Fruit fly (Drosophila melanogaster) whole organism, embryonic: Measurements from ENCODE around the gene CG11843.
A peak's percentile ranks its signal among the peaks of the same experiment; 100 is the strongest.

Source experiments
- Awh ChIP-seq: fragments of 200-800 bp; sonication (Bioruptor generic); IDR thresholded peaks from 2 replicates; pipeline ENCODE4, ENCODE4 v1.3.6; 2022; ENCODE audit warnings: missing biosample characterization, missing genetic modification characterization
- CG10321 ChIP-seq: fragments of 200-800 bp; sonication (Bioruptor generic); IDR thresholded peaks from 2 replicates; pipeline ENCODE4 v1.3.6; 2022; ENCODE audit warnings: missing biosample characterization, missing genetic modification characterization
- CG12942 ChIP-seq: fragments of 200-800 bp; sonication (Bioruptor generic); optimal IDR thresholded peaks from 3 replicates; lab custom pipeline; 2016; ENCODE audit warnings: missing biosample characterization, missing genetic modification characterization
- CG13287 ChIP-seq: fragments of 200-800 bp; sonication (Bioruptor generic); IDR thresholded peaks from 2 replicates; pipeline ENCODE4 v1.3.6; 2022; ENCODE audit warnings: missing biosample characterization, missing genetic modification characterization; ENCODE audit not compliant: partially characterized antibody
- CG15479 ChIP-seq: fragments of 200-800 bp; sonication (Bioruptor generic); optimal IDR thresholded peaks from 3 replicates; lab custom pipeline; 2019; ENCODE audit warnings: missing biosample characterization, mild to moderate bottlenecking, missing genetic modification characterization, moderate library complexity
- CG17385 ChIP-seq: fragments of 200-800 bp; sonication (Bioruptor generic); optimal IDR thresholded peaks from 3 replicates; lab custom pipeline; 2018; ENCODE audit warnings: missing biosample characterization, mild to moderate bottlenecking, missing genetic modification characterization
- CG17912 ChIP-seq: fragments of 200-800 bp; sonication (Bioruptor generic); optimal IDR thresholded peaks from 2 replicates; lab custom pipeline; 2018; ENCODE audit warnings: missing biosample characterization, mild to moderate bottlenecking, missing genetic modification characterization
- CG1832 ChIP-seq: fragments of 200-800 bp; sonication (Bioruptor generic); optimal IDR thresholded peaks from 2 replicates; lab custom pipeline; 2017; ENCODE audit warnings: missing biosample characterization, mild to moderate bottlenecking, missing genetic modification characterization, inconsistent platforms
- CG32767 ChIP-seq: fragments of 200-800 bp; sonication (Bioruptor generic); IDR thresholded peaks from 2 replicates; pipeline ENCODE4 v1.3.6; 2022; ENCODE audit warnings: missing biosample characterization, missing genetic modification characterization
- CG5180 ChIP-seq: fragments of 200-800 bp; sonication (Bioruptor generic); optimal IDR thresholded peaks from 3 replicates; lab custom pipeline; 2017; ENCODE audit warnings: missing biosample characterization, missing genetic modification characterization, mild to moderate bottlenecking, moderate library complexity, missing genetic modification reagents
- CG7987 ChIP-seq: fragments of 200-800 bp; sonication (Bioruptor generic); optimal IDR thresholded peaks from 2 replicates; lab custom pipeline; 2018; ENCODE audit warnings: missing biosample characterization, mild to moderate bottlenecking, missing genetic modification characterization, moderate library complexity
- D ChIP-seq, 2 experiments: fragments of 200-800 bp in 1 of 2; fragments of >200 bp in 1 of 2; sonication (Bioruptor generic) in 1 of 2; optimal IDR thresholded peaks; 2 replicates in 1 of 2; 3 replicates in 1 of 2; lab custom pipeline; 2017; ENCODE audit warnings: mild to moderate bottlenecking in 1 of 2, missing biosample characterization in 1 of 2, missing genetic modification characterization in 1 of 2, missing genetic modification reagents in 1 of 2
- HLHmδ ChIP-seq: fragments of 200-800 bp; sonication (Bioruptor generic); optimal IDR thresholded peaks from 2 replicates; lab custom pipeline; 2018; ENCODE audit warnings: missing biosample characterization, mild to moderate bottlenecking, missing genetic modification characterization, moderate library complexity
- Hey ChIP-seq: fragments of 200-800 bp; sonication (Bioruptor generic); optimal IDR thresholded peaks from 3 replicates; lab custom pipeline; 2018; ENCODE audit warnings: missing biosample characterization, mild to moderate bottlenecking, missing genetic modification characterization
- MESR4 ChIP-seq: fragments of 200-800 bp; sonication (Bioruptor generic); optimal IDR thresholded peaks from 2 replicates; lab custom pipeline; 2018; ENCODE audit warnings: missing biosample characterization, mild to moderate bottlenecking, missing genetic modification characterization, moderate library complexity
- Pdp1 ChIP-seq, 2 experiments: fragments of 200-800 bp; sonication (Bioruptor generic); optimal IDR thresholded peaks; 3 replicates each; lab custom pipeline; 2016; ENCODE audit warnings: missing biosample characterization in 2 of 2, missing genetic modification characterization in 2 of 2, mild to moderate bottlenecking in 1 of 2, moderate library complexity in 1 of 2
- Xrp1 ChIP-seq: fragments of 200-800 bp; sonication (Bioruptor generic); IDR thresholded peaks from 2 replicates; pipeline ENCODE4 v1.3.6; 2022; ENCODE audit warnings: missing biosample characterization, missing genetic modification characterization
- az2 ChIP-seq: fragments of 200-800 bp; sonication (Bioruptor generic); optimal IDR thresholded peaks from 3 replicates; lab custom pipeline; 2016; ENCODE audit warnings: missing biosample characterization, missing genetic modification characterization
- bab2 ChIP-seq: fragments of 200-800 bp; sonication (Bioruptor generic); optimal IDR thresholded peaks from 2 replicates; lab custom pipeline; 2016; ENCODE audit warnings: missing biosample characterization, missing genetic modification characterization
- cg ChIP-seq: fragments of 200-800 bp; sonication (Bioruptor generic); optimal IDR thresholded peaks from 3 replicates; lab custom pipeline; 2019; ENCODE audit warnings: missing biosample characterization, mild to moderate bottlenecking, missing genetic modification characterization, moderate library complexity
- chinmo ChIP-seq: fragments of 200-800 bp; sonication (Bioruptor generic); IDR thresholded peaks from 4 replicates; pipeline ENCODE4 v1.3.6; 2022; ENCODE audit warnings: missing biosample characterization, missing genetic modification characterization; ENCODE audit not compliant: partially characterized antibody
- eve ChIP-seq, 2 experiments: fragments of >200 bp; optimal IDR thresholded peaks; 2 replicates each; lab custom pipeline; 2017; ENCODE audit warnings: missing biosample characterization in 2 of 2, missing genetic modification characterization in 2 of 2
- fu2 ChIP-seq: fragments of 200-800 bp; sonication (Bioruptor generic); optimal IDR thresholded peaks from 2 replicates; lab custom pipeline; 2016; ENCODE audit warnings: missing biosample characterization, missing genetic modification characterization
- gsb-n ChIP-seq: fragments of 200-800 bp; sonication (Bioruptor generic); optimal IDR thresholded peaks from 3 replicates; lab custom pipeline; 2018; ENCODE audit warnings: missing biosample characterization, mild to moderate bottlenecking, missing genetic modification characterization
- hkb ChIP-seq, 2 experiments: fragments of 200-800 bp in 1 of 2; fragments of >200 bp in 1 of 2; sonication (Bioruptor generic) in 1 of 2; IDR thresholded peaks in 1 of 2; optimal IDR thresholded peaks in 1 of 2; 2 replicates each; pipeline versions ENCODE4 v1.3.6 to Lab custom; 2017 to 2022; ENCODE audit warnings: missing biosample characterization in 1 of 2, missing genetic modification characterization in 1 of 2
- kah ChIP-seq: fragments of 200-800 bp; sonication (Bioruptor generic); optimal IDR thresholded peaks from 2 replicates; lab custom pipeline; 2018; ENCODE audit warnings: missing biosample characterization, mild to moderate bottlenecking, missing genetic modification characterization
- knrl ChIP-seq: fragments of 200-800 bp; sonication (Bioruptor generic); IDR thresholded peaks from 3 replicates; pipeline ENCODE4 v1.3.6; 2022; ENCODE audit warnings: missing biosample characterization, missing genetic modification characterization; ENCODE audit not compliant: partially characterized antibody
- lmd ChIP-seq: fragments of 200-800 bp; sonication (Bioruptor generic); IDR thresholded peaks from 2 replicates; pipeline ENCODE4 v1.3.6; 2022; ENCODE audit warnings: missing biosample characterization, missing genetic modification characterization
- lola ChIP-seq, 3 experiments: fragments of >200 bp in 2 of 3; fragments of 200-800 bp in 1 of 3; sonication (Bioruptor generic) in 1 of 3; optimal IDR thresholded peaks; 2 replicates each; lab custom pipeline; 2017 to 2019; ENCODE audit warnings: missing biosample characterization in 3 of 3, missing genetic modification characterization in 3 of 3, mild to moderate bottlenecking in 1 of 3, moderate library complexity in 1 of 3
- otp ChIP-seq: fragments of 200-800 bp; sonication (Bioruptor generic); IDR thresholded peaks from 3 replicates; pipeline ENCODE4, ENCODE4 v1.3.6; 2022; ENCODE audit warnings: missing biosample characterization, missing genetic modification characterization
- pum ChIP-seq: fragments of 200-800 bp; sonication (Bioruptor generic); optimal IDR thresholded peaks from 2 replicates; lab custom pipeline; 2016; ENCODE audit warnings: missing biosample characterization, missing genetic modification characterization
- sens ChIP-seq: fragments of 200-800 bp; sonication (Bioruptor generic); peaks from one replicate; lab custom pipeline; 2016; ENCODE audit warnings: missing biosample characterization, missing genetic modification characterization
- sima ChIP-seq: fragments of 200-800 bp; sonication (Bioruptor generic); optimal IDR thresholded peaks from 2 replicates; lab custom pipeline; 2016; ENCODE audit warnings: missing biosample characterization, missing genetic modification characterization
- so ChIP-seq: fragments of 200-800 bp; sonication (Bioruptor generic); IDR thresholded peaks from 3 replicates; pipeline ENCODE4 v1.3.6; 2022; ENCODE audit warnings: missing biosample characterization, missing genetic modification characterization
- sr ChIP-seq: fragments of 200-800 bp; sonication (Bioruptor generic); IDR thresholded peaks from 3 replicates; pipeline ENCODE4 v1.3.6; 2022; ENCODE audit warnings: missing biosample characterization, missing genetic modification characterization
- tll ChIP-seq, 2 experiments: fragments of 200-800 bp in 1 of 2; fragments of >200 bp in 1 of 2; sonication (Bioruptor generic) in 1 of 2; optimal IDR thresholded peaks; 2 replicates each; lab custom pipeline; 2017 to 2019; ENCODE audit warnings: missing biosample characterization in 2 of 2, missing genetic modification characterization in 2 of 2, mild to moderate bottlenecking in 1 of 2, moderate library complexity in 1 of 2
- trem ChIP-seq: fragments of 200-800 bp; optimal IDR thresholded peaks from 3 replicates; lab custom pipeline; 2019; ENCODE audit warnings: missing biosample characterization, mild to moderate bottlenecking, missing genetic modification characterization, moderate library complexity
- twi ChIP-seq: fragments of 200-800 bp; optimal IDR thresholded peaks from 2 replicates; lab custom pipeline; 2019; ENCODE audit warnings: missing biosample characterization, mild to moderate bottlenecking, missing genetic modification characterization, moderate library complexity
- vvl ChIP-seq: fragments of 200-800 bp; sonication (Bioruptor generic); IDR thresholded peaks from 2 replicates; pipeline ENCODE4 v1.3.6; 2022; ENCODE audit warnings: missing biosample characterization, missing genetic modification characterization
- z ChIP-seq: fragments of 200-800 bp; sonication (Bioruptor generic); IDR thresholded peaks from 3 replicates; pipeline ENCODE4 v1.3.6; 2022; ENCODE audit warnings: missing biosample characterization, missing genetic modification characterization
- zen ChIP-seq: fragments of 200-800 bp; sonication (Bioruptor generic); optimal IDR thresholded peaks from 3 replicates; lab custom pipeline; 2018; ENCODE audit warnings: missing biosample characterization, mild to moderate bottlenecking, missing genetic modification characterization, moderate library complexity

Gene CG11843

dm6 chr3R:29083459-29084457 lies 29.6 kb downstream of the CG11843 start (continued):
- TF ChIP-seq hkb (optimal IDR thresholded peaks at IDR 0.05; lab: Kevin White, UChicago) (no peak), hkb (GFP tag; IDR thresholded peaks at IDR 0.05; lab: Robert Waterston, UW) (0 out of 2 replicates have a peak, but pooled peaks have one; percentile 17), eve (GFP tag; optimal IDR thresholded peaks at IDR 0.05; lab: Kevin White, UChicago) (no peak), CG7987 (GFP tag; lab: Kevin White, UChicago) (peak; percentile 48), HLHmδ (GFP tag; lab: Kevin White, UChicago) (peak; percentile 70), pum (no peak), bab2 (GFP tag; lab: Kevin White, UChicago) (peak; percentile 46), lola (GFP tag; optimal IDR thresholded peaks at IDR 0.05; lab: Kevin White, UChicago) (peak in 1 of 3 experiments; percentile 8), Hey (tag; lab: Kevin White, UChicago) (no peak), Xrp1 (GFP tag; lab: Robert Waterston, UW) (peak; percentile 35; the same call in 1 of the 2 replicates)
- TF ChIP-seq, all 482 proteins: peak for 94

- TF ChIP-seq otp (GFP tag; lab: Robert Waterston, UW) (peak; percentile 20; the same call in 1 of the 3 replicates), twi (tag; lab: Kevin White, UChicago) (peak; percentile 28), az2 (GFP tag; lab: Kevin White, UChicago) (no peak), cg (GFP tag; lab: Kevin White, UChicago) (peak; percentile 72), CG13287 (GFP tag; lab: Robert Waterston, UW) (no peak), CG12942 (GFP tag; lab: Kevin White, UChicago) (no peak), CG5180 (peak; percentile 31), lmd (no peak), fu2 (GFP tag; lab: Kevin White, UChicago) (no peak), sens (peak; percentile 66), CG10321 (GFP tag; lab: Robert Waterston, UW) (peak; percentile 71), CG32767 (GFP tag; lab: Robert Waterston, UW) (0 out of 2 replicates have a peak, but pooled peaks have one; percentile 37), D (optimal IDR thresholded peaks at IDR 0.05; lab: Kevin White, UChicago) (peak; percentile 35), D (GFP tag; optimal IDR thresholded peaks at IDR 0.05; lab: Kevin White, UChicago) (no peak), knrl (no peak), eve (GFP tag; optimal IDR thresholded peaks at IDR 0.05; lab: Kevin White, UChicago) (peak in 1 of 2 experiments; percentile 11), so (GFP tag; lab: Robert Waterston, UW) (0 out of 3 replicates have a peak, but pooled peaks have one; percentile 20), Awh (GFP tag; lab: Robert Waterston, UW) (peak; percentile 35; the same call in 1 of the 2 replicates), zen (tag; lab: Kevin White, UChicago) (peak; percentile 46), tll (GFP tag; optimal IDR thresholded peaks at IDR 0.05; lab: Kevin White, UChicago) (peak in 1 of 2 experiments; percentile 59), CG17385 (GFP tag; lab: Kevin White, UChicago) (peak; percentile 78), z (GFP tag; lab: Robert Waterston, UW) (peak; percentile 71; the same call in 2 of the 3 replicates), chinmo (GFP tag; lab: Robert Waterston, UW) (peak; percentile 51; the same call in 1 of the 4 replicates), sima (GFP tag; lab: Kevin White, UChicago) (no peak), trem (no peak), kah (peak; percentile 6), Pdp1 (GFP tag; optimal IDR thresholded peaks at IDR 0.05; lab: Kevin White, UChicago) (peak in 1 of 2 experiments; percentile 19), CG17912 (GFP tag; lab: Kevin White, UChicago) (no peak), HLHmδ (GFP tag; lab: Kevin White, UChicago) (peak; percentile 36), gsb-n (tag; lab: Kevin White, UChicago) (peak; percentile 60), MESR4 (no peak), CG1832 (GFP tag; lab: Kevin White, UChicago) (peak; percentile 14), CG15479 (GFP tag; lab: Kevin White, UChicago) (peak; percentile 73), vvl (peak; percentile 8; the same call in 1 of the 2 replicates), sr (peak; percentile 69; the same call in 2 of the 3 replicates)
Observed at dm6 chr3R:29086896-29087295, 32.7 kb downstream of the CG11843 start.
